Worm (Caenorhabditis elegans) whole organism, late embryonic: ENCODE results near the gene F28E10.1.

Source experiments
- ceh-45 ChIP-seq: fragments of 200-800 bp; sonication (Bioruptor generic); IDR thresholded peaks from 2 replicates; pipeline ENCODE4 v1.3.6; 2022; ENCODE audit warnings: missing genetic modification reagents, missing genetic modification characterization, missing compliant biosample characterization
- gmeb-2 ChIP-seq: sonication (generic microtip); optimal IDR thresholded peaks from 2 replicates; lab custom pipeline; 2016; ENCODE audit warnings: missing genetic modification characterization, inconsistent platforms, missing compliant biosample characterization
- unc-42 ChIP-seq: sonication (generic microtip); optimal IDR thresholded peaks from 2 replicates; lab custom pipeline; 2016; ENCODE audit warnings: missing genotype, missing genetic modification characterization, missing compliant biosample characterization

- no peak for TF ChIP-seq gmeb-2 (tag; lab: Kevin White, UChicago)
- no peak for TF ChIP-seq ceh-45 (GFP tag; lab: Robert Waterston, UW)
- TF ChIP-seq unc-42 = no peak
These were observed 30.0 kb upstream of the F28E10.1 start for ce11 chrIV:4538672-4539071.
